Fruit fly (Drosophila melanogaster): ENCODE results near the gene CG7800.
A peak's percentile ranks its signal among the peaks of the same experiment; 100 is the strongest.

Gene CG7800

dm6 chr3R:8239472-8240301, 21.9 kb downstream of the CG7800 start (continued):
- TF ChIP-seq knrl (GFP tag; IDR thresholded peaks at IDR 0.05; ENCODE audit: partially characterized antibody) (no peak), CG9932 (GFP tag; IDR thresholded peaks at IDR 0.05) (peak; percentile 74), grn (GFP tag; optimal IDR thresholded peaks at IDR 0.05) (peak; percentile 6), bcd (GFP tag; optimal IDR thresholded peaks at IDR 0.05) (peak; percentile 91), Fer2 (tag; optimal IDR thresholded peaks at IDR 0.05) (peak; percentile 79), bbx (GFP tag; IDR thresholded peaks at IDR 0.05; ENCODE audit: partially characterized antibody) (no peak), jigr1 (GFP tag; IDR thresholded peaks at IDR 0.05) (no peak), CG17385 (GFP tag; optimal IDR thresholded peaks at IDR 0.05) (peak; percentile 92), CG16815 (GFP tag; optimal IDR thresholded peaks at IDR 0.05) (peak; percentile 78), Chrac-16 (GFP tag; optimal IDR thresholded peaks at IDR 0.05) (peak; percentile 78), B-H1 (GFP tag; IDR thresholded peaks at IDR 0.05) (peak; percentile 61; the same call in 2 of the 3 replicates), Doc3 (GFP tag; IDR thresholded peaks at IDR 0.05; ENCODE audit: partially characterized antibody) (no peak), dmrt99B (tag; optimal IDR thresholded peaks at IDR 0.05) (peak; percentile 92), danr (GFP tag; IDR thresholded peaks at IDR 0.05) (peak; percentile 18; the same call in 1 of the 2 replicates), abd-A (tag; optimal IDR thresholded peaks at IDR 0.05) (no peak), HLHmδ (GFP tag; optimal IDR thresholded peaks at IDR 0.05) (no peak), Scr (GFP tag; IDR thresholded peaks at IDR 0.05; ENCODE audit: partially characterized antibody) (no peak), CG13775 (GFP tag; optimal IDR thresholded peaks at IDR 0.05) (peak; percentile 96), CG17568 (GFP tag; optimal IDR thresholded peaks at IDR 0.05) (peak; percentile 99), sug (tag; optimal IDR thresholded peaks at IDR 0.05) (peak; percentile 92), psq (GFP tag; optimal IDR thresholded peaks at IDR 0.05) (peak; percentile 61), E2f2 (GFP tag; IDR thresholded peaks at IDR 0.05) (peak; percentile 63), CG10147 (GFP tag; optimal IDR thresholded peaks at IDR 0.05) (peak; percentile 94), Max (GFP tag; optimal IDR thresholded peaks at IDR 0.05) (peak; percentile 90), gce (GFP tag; IDR thresholded peaks at IDR 0.05) (0 out of 3 replicates have a peak, but pooled peaks have one; percentile 22), CG12769 (tag; optimal IDR thresholded peaks at IDR 0.05) (peak; percentile 63), kay (GFP tag; optimal IDR thresholded peaks at IDR 0.05) (peak; percentile 81), CG2116 (GFP tag; optimal IDR thresholded peaks at IDR 0.05) (peak; percentile 71), Gug (GFP tag; IDR thresholded peaks at IDR 0.05) (peak; percentile 18; the same call in 2 of the 4 replicates), yki (optimal IDR thresholded peaks at IDR 0.05) (no peak), CG1647 (GFP tag; optimal IDR thresholded peaks at IDR 0.05) (peak; percentile 47), Neu2 (GFP tag; optimal IDR thresholded peaks at IDR 0.05; ENCODE audit: borderline replicate concordance) (peak; percentile 46), usp (GFP tag; optimal IDR thresholded peaks at IDR 0.05) (no peak), CG13424 (tag; optimal IDR thresholded peaks at IDR 0.05) (peak; percentile 94), grau (tag; optimal IDR thresholded peaks at IDR 0.05) (peak; percentile 92), sisA (GFP tag; IDR thresholded peaks at IDR 0.05) (peak; percentile 32), zen (tag; optimal IDR thresholded peaks at IDR 0.05) (peak; percentile 66), CG13894 (tag; optimal IDR thresholded peaks at IDR 0.05) (peak; percentile 66), CG8478 (optimal IDR thresholded peaks at IDR 0.05) (no peak), fru (optimal IDR thresholded peaks at IDR 0.05) (no peak), CG34224 (GFP tag; IDR thresholded peaks at IDR 0.05; ENCODE audit: partially characterized antibody) (no peak), tna (GFP tag; IDR thresholded peaks at IDR 0.05; ENCODE audit: partially characterized antibody) (no peak), Adf1 (GFP tag; IDR thresholded peaks at IDR 0.05) (no peak), bigmax (GFP tag; optimal IDR thresholded peaks at IDR 0.05) (no peak), az2 (GFP tag; optimal IDR thresholded peaks at IDR 0.05) (peak; percentile 91), gsb-n (tag; optimal IDR thresholded peaks at IDR 0.05) (peak; percentile 76), CG15479 (GFP tag; optimal IDR thresholded peaks at IDR 0.05) (no peak), CG32532 (GFP tag; IDR thresholded peaks at IDR 0.05) (peak; percentile 84), CG8388 (GFP tag; optimal IDR thresholded peaks at IDR 0.05) (peak; percentile 87)

Data from whole organism, embryonic.